Fruit fly (Drosophila melanogaster): ENCODE measurements around the gene CG12640.

dm6 chrX:10386810-10387340 lies 45.7 kb downstream of the CG12640 start:
- no peak for TF ChIP-seq CG8478 (optimal IDR thresholded peaks at IDR 0.05)
- no peak for TF ChIP-seq usp (GFP tag; optimal IDR thresholded peaks at IDR 0.05)
- TF ChIP-seq psq (optimal IDR thresholded peaks at IDR 0.05): no peak
